Fruit fly (Drosophila melanogaster): ENCODE data around the gene bip1.

bip1 gene

DNA sequence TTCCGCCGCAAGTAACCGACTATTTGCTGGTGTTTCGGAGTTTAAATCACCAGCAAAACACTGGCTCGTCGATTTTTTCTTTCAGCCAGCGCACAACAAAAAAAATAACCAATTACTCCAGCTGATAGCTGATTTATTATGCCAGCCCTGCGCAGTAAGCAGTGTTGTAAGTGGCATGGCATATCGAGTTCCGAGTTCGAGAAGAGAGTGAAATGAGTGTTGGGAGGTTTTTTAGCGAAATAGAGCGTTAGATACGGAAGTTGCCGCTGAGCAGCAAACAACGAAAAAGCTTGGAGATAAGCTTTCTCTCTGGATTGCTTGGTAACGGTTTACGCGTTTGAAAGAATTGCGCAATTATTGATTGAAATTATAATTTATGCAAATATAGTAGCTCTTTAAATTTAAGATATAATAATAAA, 33.1 kb upstream of the bip1 start, which contains the start of gene CG7565 (continued):
- TF ChIP-seq kni (GFP tag; optimal IDR thresholded peaks at IDR 0.05) (peak; percentile 42), fd64A (GFP tag; optimal IDR thresholded peaks at IDR 0.05) (no peak)

DNA sequence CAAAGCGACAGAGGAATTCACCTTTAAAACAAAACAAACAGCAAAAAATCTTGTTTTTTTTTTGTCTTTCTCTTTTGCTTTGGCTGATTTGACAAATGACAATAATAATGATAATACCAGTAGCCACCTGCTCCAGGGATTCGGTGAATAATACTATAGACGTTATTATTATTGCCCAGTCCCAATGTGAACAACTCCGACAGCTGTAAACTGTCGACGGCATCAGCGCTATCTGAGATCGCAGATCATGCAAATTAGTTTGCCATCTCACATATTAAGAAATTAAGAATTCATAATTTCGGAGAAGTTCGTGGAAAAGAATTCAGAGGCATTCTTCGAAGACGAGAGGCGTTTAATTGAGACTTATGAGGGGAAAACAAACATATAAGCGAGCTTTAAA, 27.7 kb upstream of the bip1 start:
- TF ChIP-seq vvl (GFP tag; IDR thresholded peaks at IDR 0.05) = 0 out of 2 replicates have a peak, but pooled peaks have one; percentile 25
- TF ChIP-seq Hmr (GFP tag; optimal IDR thresholded peaks at IDR 0.05) = no peak
- TF ChIP-seq CG8478 (optimal IDR thresholded peaks at IDR 0.05) = no peak
- TF ChIP-seq CG33213 (GFP tag; optimal IDR thresholded peaks at IDR 0.05) = no peak
- TF ChIP-seq CG3407 (GFP tag; optimal IDR thresholded peaks at IDR 0.05) = no peak
- TF ChIP-seq abd-A (tag; optimal IDR thresholded peaks at IDR 0.05) = peak; percentile 24
- no peak for TF ChIP-seq CG14710 (tag; optimal IDR thresholded peaks at IDR 0.05)
- no peak for TF ChIP-seq fd3F (GFP tag; optimal IDR thresholded peaks at IDR 0.05)
- no peak for TF ChIP-seq Bgb (GFP tag; IDR thresholded peaks at IDR 0.05; ENCODE audit: partially characterized antibody)
- TF ChIP-seq Blimp-1 (GFP tag; optimal IDR thresholded peaks at IDR 0.05) = no peak
- no peak for TF ChIP-seq toy (GFP tag; IDR thresholded peaks at IDR 0.05)
- TF ChIP-seq eve (GFP tag; optimal IDR thresholded peaks at IDR 0.05) = no peak
- no peak for TF ChIP-seq Xbp1 (GFP tag; optimal IDR thresholded peaks at IDR 0.05)
- TF ChIP-seq Med (GFP tag) = peak; percentile 41
- TF ChIP-seq eyg (GFP tag; optimal IDR thresholded peaks at IDR 0.05) = no peak
- no peak for TF ChIP-seq nerfin-2 (GFP tag; IDR thresholded peaks at IDR 0.05; ENCODE audit: partially characterized antibody)
- no peak for TF ChIP-seq B-H2 (GFP tag; optimal IDR thresholded peaks at IDR 0.05)
- TF ChIP-seq Hr51 (GFP tag; optimal IDR thresholded peaks at IDR 0.05) = no peak
- no peak for TF ChIP-seq CG8089 (GFP tag; optimal IDR thresholded peaks at IDR 0.05)
- no peak for TF ChIP-seq fd96Cb (tag; optimal IDR thresholded peaks at IDR 0.05)
- no peak for TF ChIP-seq CG33557 (GFP tag; optimal IDR thresholded peaks at IDR 0.05)
- TF ChIP-seq Hey (tag; optimal IDR thresholded peaks at IDR 0.05) = no peak
- TF ChIP-seq Trl (optimal IDR thresholded peaks at IDR 0.05) = no peak
- TF ChIP-seq Trl (GFP tag; optimal IDR thresholded peaks at IDR 0.05) = no peak
- TF ChIP-seq sd (tag; optimal IDR thresholded peaks at IDR 0.05) = peak; percentile 69
- TF ChIP-seq CG3847 (GFP tag; IDR thresholded peaks at IDR 0.05) = no peak
- no peak for TF ChIP-seq otp (GFP tag; IDR thresholded peaks at IDR 0.05)
- TF ChIP-seq tin (GFP tag; optimal IDR thresholded peaks at IDR 0.05) = no peak
- TF ChIP-seq chinmo (GFP tag; IDR thresholded peaks at IDR 0.05; ENCODE audit: partially characterized antibody) = 0 out of 4 replicates have a peak, but pooled peaks have one; percentile 74

DNA sequence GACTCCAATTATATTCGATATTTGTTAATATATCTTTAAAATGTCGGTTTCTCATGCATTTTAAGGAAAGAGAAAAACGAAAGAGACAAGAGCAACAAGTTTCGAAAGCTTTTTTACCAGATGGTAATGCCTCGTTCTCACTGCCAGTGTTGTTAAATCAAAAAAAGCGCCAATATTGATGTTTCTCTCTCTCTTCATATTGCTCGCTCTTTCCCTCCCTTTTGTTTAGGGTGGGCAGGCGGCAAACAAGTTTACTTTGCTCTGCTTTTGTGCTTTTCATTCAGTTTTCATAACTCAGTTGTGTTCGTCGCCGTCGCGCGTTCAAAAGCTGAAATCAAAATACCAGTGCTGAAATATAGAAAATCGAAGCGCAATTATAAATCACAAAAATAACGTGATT, 23.3 kb upstream of the bip1 start:
- TF ChIP-seq CG17912 (GFP tag; optimal IDR thresholded peaks at IDR 0.05) = peak; percentile 21
- TF ChIP-seq CrebB (tag; optimal IDR thresholded peaks at IDR 0.05) = peak; percentile 55
- peak; percentile 19 for TF ChIP-seq CG7786 (GFP tag; optimal IDR thresholded peaks at IDR 0.05)
- TF ChIP-seq CG31365 (tag; optimal IDR thresholded peaks at IDR 0.05) = peak; percentile 64
- TF ChIP-seq CG2116 (GFP tag; optimal IDR thresholded peaks at IDR 0.05) = peak; percentile 17
- TF ChIP-seq HHEX (GFP tag; optimal IDR thresholded peaks at IDR 0.05) = peak; percentile 23
- TF ChIP-seq CG10267 (tag; optimal IDR thresholded peaks at IDR 0.05) = peak; percentile 67
- TF ChIP-seq ind (GFP tag; optimal IDR thresholded peaks at IDR 0.05) = peak; percentile 5
- no peak for TF ChIP-seq da (GFP tag; optimal IDR thresholded peaks at IDR 0.05)
- peak; percentile 42 for TF ChIP-seq mam (GFP tag; optimal IDR thresholded peaks at IDR 0.05)
- TF ChIP-seq peb (GFP tag; IDR thresholded peaks at IDR 0.05) = no peak
- peak; percentile 55; the same call in 1 of the 2 replicates for TF ChIP-seq Atf6 (GFP tag; IDR thresholded peaks at IDR 0.05)
- TF ChIP-seq CG12391 (tag; optimal IDR thresholded peaks at IDR 0.05) = peak; percentile 18
- TF ChIP-seq Scr (GFP tag; IDR thresholded peaks at IDR 0.05; ENCODE audit: partially characterized antibody) = peak; percentile 47
- TF ChIP-seq CG15073 (GFP tag; optimal IDR thresholded peaks at IDR 0.05) = no peak
- TF ChIP-seq Camta (GFP tag; optimal IDR thresholded peaks at IDR 0.05) = no peak
- no peak for TF ChIP-seq ara (GFP tag; IDR thresholded peaks at IDR 0.05)
- peak; percentile 31 for TF ChIP-seq CG10147 (GFP tag; optimal IDR thresholded peaks at IDR 0.05)
- peak; percentile 86 for TF ChIP-seq CG2199 (GFP tag; IDR thresholded peaks at IDR 0.05)
- no peak for TF ChIP-seq cas (GFP tag; IDR thresholded peaks at IDR 0.05)
